Worm (Caenorhabditis elegans) whole organism, young adult: ENCODE data around the gene best-14.

ENCODE experiments used
- B0035.1 ChIP-seq: sonication (generic microtip); optimal IDR thresholded peaks from 2 replicates; lab custom pipeline; 2016; ENCODE audit warnings: missing genetic modification characterization, mild to moderate bottlenecking, missing compliant biosample characterization, missing genotype, missing genetic modification reagents
- C17E4.6 ChIP-seq: fragments of 200-800 bp; sonication (Bioruptor generic); IDR thresholded peaks from 2 replicates; pipeline ENCODE4 v1.3.6; 2022; ENCODE audit warnings: missing genetic modification reagents, missing genetic modification characterization, missing compliant biosample characterization
- F55B11.4 ChIP-seq: sonication (generic microtip); optimal IDR thresholded peaks from 2 replicates; lab custom pipeline; 2016; ENCODE audit warnings: missing compliant biosample characterization, missing genetic modification characterization, borderline replicate concordance; ENCODE audit not compliant: insufficient read depth
- F57C9.4 ChIP-seq: sonication (generic microtip); optimal IDR thresholded peaks from 2 replicates; lab custom pipeline; 2017; ENCODE audit warnings: mild to moderate bottlenecking, missing genetic modification characterization, missing compliant biosample characterization
- K11D2.4 ChIP-seq: fragments of 200-800 bp; sonication (Bioruptor generic); IDR thresholded peaks from 2 replicates; pipeline ENCODE4 v1.3.6; 2022; ENCODE audit warnings: missing genetic modification reagents, missing genetic modification characterization, missing compliant biosample characterization
- T07F8.4 ChIP-seq: sonication (generic microtip); optimal IDR thresholded peaks from 2 replicates; lab custom pipeline; 2016; ENCODE audit warnings: mild to moderate bottlenecking, missing genetic modification characterization, moderate library complexity, missing compliant biosample characterization
- T26A5.8 ChIP-seq: sonication (generic microtip); optimal IDR thresholded peaks from 2 replicates; lab custom pipeline; 2016; ENCODE audit warnings: missing genetic modification characterization, missing compliant biosample characterization
- Y67H2A.10 ChIP-seq: fragments of 200-800 bp; sonication (Bioruptor generic); conservative IDR thresholded peaks from 2 replicates; pipeline ENCODE4 v1.3.6; 2022; ENCODE audit warnings: missing genetic modification reagents, missing genetic modification characterization, missing compliant biosample characterization
- aptf-3 ChIP-seq: fragments of 200-800 bp; sonication (Bioruptor generic); IDR thresholded peaks from 2 replicates; pipeline ENCODE4 v1.3.6; 2022; ENCODE audit warnings: missing genetic modification characterization, missing compliant biosample characterization
- cebp-1 ChIP-seq, 2 experiments: fragments of 200-800 bp in 1 of 2; sonication (Bioruptor generic) in 1 of 2; sonication (generic microtip) in 1 of 2; IDR thresholded peaks in 1 of 2; optimal IDR thresholded peaks in 1 of 2; 2 replicates each; pipeline versions ENCODE4 v1.3.6 to Lab custom; 2017 to 2022; ENCODE audit warnings: missing compliant biosample characterization in 2 of 2, missing genetic modification characterization in 2 of 2, mild to moderate bottlenecking in 1 of 2, missing genetic modification reagents in 1 of 2, moderate library complexity in 1 of 2
- ceh-58 ChIP-seq: fragments of 200-800 bp; sonication (Bioruptor generic); IDR thresholded peaks from 2 replicates; pipeline ENCODE4 v1.3.6; 2022; ENCODE audit warnings: missing genetic modification characterization, missing compliant biosample characterization
- die-1 ChIP-seq: sonication (generic microtip); optimal IDR thresholded peaks from 2 replicates; lab custom pipeline; 2016; ENCODE audit warnings: missing genotype, mild to moderate bottlenecking, missing genetic modification characterization, missing compliant biosample characterization
- dox-1 ChIP-seq: fragments of 200-800 bp; sonication (Bioruptor generic); IDR thresholded peaks from 2 replicates; pipeline ENCODE4 v1.3.6; 2022; ENCODE audit warnings: missing genetic modification reagents, missing genetic modification characterization, missing compliant biosample characterization
- efl-1 ChIP-seq: fragments of 150-350 bp; optimal IDR thresholded peaks from 2 replicates; lab custom pipeline; 2014; ENCODE audit warnings: missing biosample characterization, missing genetic modification reagents, missing genetic modification characterization
- hlh-12 ChIP-seq: sonication (generic microtip); optimal IDR thresholded peaks from 2 replicates; lab custom pipeline; 2016; ENCODE audit warnings: missing genetic modification characterization, missing compliant biosample characterization
- hmg-1.2 ChIP-seq: fragments of 200-800 bp; sonication (Bioruptor generic); IDR thresholded peaks from 2 replicates; pipeline ENCODE4 v1.3.6; 2022; ENCODE audit warnings: missing genetic modification reagents, missing genetic modification characterization, missing compliant biosample characterization
- hmg-20 ChIP-seq: fragments of 200-800 bp; sonication (Bioruptor generic); IDR thresholded peaks from 2 replicates; pipeline ENCODE4 v1.3.6; 2022; ENCODE audit warnings: missing genetic modification reagents, missing genetic modification characterization, missing compliant biosample characterization
- lin-26 ChIP-seq: fragments of 200-800 bp; sonication (Bioruptor generic); IDR thresholded peaks from 2 replicates; pipeline ENCODE4 v1.3.6; 2022; ENCODE audit warnings: missing genetic modification reagents, missing genetic modification characterization, missing compliant biosample characterization
- lin-54 ChIP-seq: fragments of 200-800 bp; sonication (Bioruptor generic); optimal IDR thresholded peaks from 2 replicates; lab custom pipeline; 2018; ENCODE audit warnings: mild to moderate bottlenecking, missing genetic modification characterization, missing compliant biosample characterization
- madf-6 ChIP-seq: fragments of 200-800 bp; sonication (Bioruptor generic); IDR thresholded peaks from 2 replicates; pipeline ENCODE4 v1.3.6; 2022; ENCODE audit warnings: missing genetic modification reagents, missing genetic modification characterization, missing compliant biosample characterization
- madf-8 ChIP-seq: fragments of 200-800 bp; sonication (Bioruptor generic); conservative IDR thresholded peaks from 2 replicates; pipeline ENCODE4 v1.3.6; 2022; ENCODE audit warnings: missing genetic modification reagents, missing genetic modification characterization, missing compliant biosample characterization
- mxl-1 ChIP-seq: sonication (generic microtip); optimal IDR thresholded peaks from 2 replicates; lab custom pipeline; 2016; ENCODE audit warnings: missing genetic modification characterization, missing compliant biosample characterization
- nfya-2 ChIP-seq: fragments of 200-800 bp; sonication (Bioruptor generic); IDR thresholded peaks from 2 replicates; pipeline ENCODE4 v1.3.6; 2022; ENCODE audit warnings: missing genetic modification reagents, missing genetic modification characterization, missing compliant biosample characterization
- nhr-179 ChIP-seq: sonication (generic microtip); optimal IDR thresholded peaks from 2 replicates; lab custom pipeline; 2016; ENCODE audit warnings: mild to moderate bottlenecking, missing genetic modification characterization, missing compliant biosample characterization
- rcor-1 ChIP-seq: fragments of 200-800 bp; sonication (Bioruptor generic); IDR thresholded peaks from 2 replicates; pipeline ENCODE4 v1.3.6; 2022; ENCODE audit warnings: missing genetic modification reagents, missing genetic modification characterization, missing compliant biosample characterization
- sea-2 ChIP-seq: fragments of 200-800 bp; sonication (Bioruptor generic); IDR thresholded peaks from 2 replicates; pipeline ENCODE4 v1.3.6; 2022; ENCODE audit warnings: missing genetic modification characterization, missing compliant biosample characterization
- snpc-3.4 ChIP-seq: sonication (generic microtip); optimal IDR thresholded peaks from 2 replicates; lab custom pipeline; 2017; ENCODE audit warnings: missing genetic modification characterization, mild to moderate bottlenecking, missing compliant biosample characterization, antibody characterized with exemption, moderate library complexity, missing genotype, missing genetic modification reagents
- tbp1 ChIP-seq: fragments of 200-800 bp; sonication (Bioruptor generic); optimal IDR thresholded peaks from 2 replicates; lab custom pipeline; 2018; ENCODE audit warnings: mild to moderate bottlenecking, missing genetic modification characterization, missing compliant biosample characterization
- tbx-9 ChIP-seq: sonication (generic microtip); optimal IDR thresholded peaks from 2 replicates; lab custom pipeline; 2016; ENCODE audit warnings: borderline replicate concordance, missing genetic modification characterization, inconsistent platforms, missing compliant biosample characterization
- unc-62 ChIP-seq: fragments of 150-350 bp; optimal IDR thresholded peaks from 2 replicates; lab custom pipeline; 2014; ENCODE audit warnings: missing biosample characterization, missing genetic modification reagents, missing genetic modification characterization
- xnd-1 ChIP-seq: sonication (generic microtip); optimal IDR thresholded peaks from 2 replicates; lab custom pipeline; 2016; ENCODE audit warnings: missing genotype, missing genetic modification reagents, missing genetic modification characterization, missing compliant biosample characterization
- ztf-22 ChIP-seq: fragments of 200-800 bp; sonication (Bioruptor generic); optimal IDR thresholded peaks from 2 replicates; lab custom pipeline; 2018; ENCODE audit warnings: mild to moderate bottlenecking, missing genetic modification characterization, moderate library complexity, missing compliant biosample characterization
- ztf-3 ChIP-seq: fragments of 200-800 bp; sonication (Bioruptor generic); optimal IDR thresholded peaks from 2 replicates; lab custom pipeline; 2018; ENCODE audit warnings: mild to moderate bottlenecking, missing genetic modification characterization, missing compliant biosample characterization

The best-14 gene

DNA sequence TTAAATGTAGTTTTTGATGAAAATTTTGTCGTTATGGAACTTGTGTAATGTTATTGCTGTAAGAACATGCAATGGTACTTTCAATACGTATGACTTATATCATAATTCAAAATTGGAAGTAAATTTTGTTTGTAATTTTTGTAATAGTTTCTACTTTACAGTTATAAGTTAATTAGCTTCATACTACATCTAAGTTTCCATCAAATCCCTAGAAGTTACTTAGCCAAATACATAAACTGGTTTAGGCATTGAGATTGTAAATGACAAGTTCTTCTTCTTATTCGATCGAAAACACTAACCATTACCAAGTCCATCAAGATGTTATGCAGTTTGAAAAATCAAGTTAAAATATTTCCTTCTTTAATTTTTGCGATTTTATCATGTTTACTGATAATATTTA lies 8.1 kb upstream of the best-14 start, which contains the start of gene F32G8.2:
Gene F32G8.2, plus strand, starts transcription at position 301 of the 400 bp plus-strand sequence.
- TF ChIP-seq snpc-3.4 (no peak), T26A5.8 (tag; lab: Kevin White, UChicago) (no peak), ztf-22 (GFP tag; lab: Kevin White, UChicago) (no peak), nhr-179 (tag; lab: Kevin White, UChicago) (no peak), madf-8 (GFP tag; lab: Robert Waterston, UW) (no peak), ztf-3 (GFP tag; lab: Kevin White, UChicago) (no peak), C17E4.6 (GFP tag; lab: Robert Waterston, UW) (no peak)

ce11 chrV:10555239-10555638 lies 2.5 kb upstream of the best-14 start, which contains the start of gene F32G8.3:
Gene F32G8.3, minus strand, starts transcription at chrV:10555339.
- no peak for TF ChIP-seq efl-1 (GFP tag; lab: Kevin White, UChicago)
- TF ChIP-seq T26A5.8 (tag; lab: Kevin White, UChicago): no peak
- no peak for TF ChIP-seq aptf-3 (GFP tag; lab: Robert Waterston, UW)
- no peak for TF ChIP-seq madf-8 (GFP tag; lab: Robert Waterston, UW)
- TF ChIP-seq hmg-1.2 (GFP tag; lab: Robert Waterston, UW): no peak
- no peak for TF ChIP-seq K11D2.4 (GFP tag; lab: Robert Waterston, UW)
- no peak for TF ChIP-seq F57C9.4
- TF ChIP-seq xnd-1: no peak
- no peak for TF ChIP-seq nfya-2 (GFP tag; lab: Robert Waterston, UW)
- TF ChIP-seq lin-54 (GFP tag; lab: Kevin White, UChicago): no peak
- no peak for TF ChIP-seq rcor-1 (GFP tag; lab: Robert Waterston, UW)
- no peak for TF ChIP-seq T07F8.4 (tag; lab: Kevin White, UChicago)

DNA sequence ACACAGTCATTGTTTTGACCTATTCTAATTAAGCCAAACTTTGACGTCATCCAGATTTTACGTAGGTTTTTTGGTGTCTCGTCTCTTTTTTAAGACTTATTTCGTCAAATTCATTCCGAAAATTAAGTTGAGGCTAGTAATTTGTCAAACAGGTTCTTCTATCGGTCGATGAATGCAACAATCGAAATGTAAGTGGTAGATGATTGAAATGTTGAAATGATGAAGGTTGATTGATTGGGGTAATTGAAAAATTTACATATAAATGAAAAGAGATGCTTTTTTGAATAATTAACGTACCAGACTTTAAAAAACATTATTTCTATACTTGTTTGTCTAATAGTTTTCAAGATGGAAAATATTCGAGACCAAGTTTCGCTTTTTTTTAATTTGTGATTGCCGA lies 1.4 kb upstream of the best-14 start:
- no peak for TF ChIP-seq die-1 (tag; lab: Kevin White, UChicago)
- TF ChIP-seq tbx-9: no peak
- no peak for TF ChIP-seq B0035.1
- TF ChIP-seq, all 124 proteins: peak for 0

- TF ChIP-seq hmg-20 (no peak), lin-54 (GFP tag; lab: Kevin White, UChicago) (no peak), dox-1 (GFP tag; lab: Robert Waterston, UW) (no peak), lin-26 (GFP tag; lab: Robert Waterston, UW) (no peak), K11D2.4 (GFP tag; lab: Robert Waterston, UW) (no peak), hlh-12 (tag; lab: Kevin White, UChicago) (no peak), F55B11.4 (no peak), cebp-1 (GFP tag; IDR thresholded peaks at IDR 0.05; lab: Robert Waterston, UW) (no peak), cebp-1 (tag; optimal IDR thresholded peaks at IDR 0.05; lab: Kevin White, UChicago) (no peak), xnd-1 (no peak), mxl-1 (tag; lab: Kevin White, UChicago) (no peak), unc-62 (no peak), madf-6 (GFP tag; lab: Robert Waterston, UW) (no peak), tbp1 (GFP tag; lab: Kevin White, UChicago) (no peak), die-1 (tag; lab: Kevin White, UChicago) (no peak), Y67H2A.10 (GFP tag; lab: Robert Waterston, UW) (no peak), ceh-58 (GFP tag; lab: Robert Waterston, UW) (no peak), sea-2 (GFP tag; lab: Robert Waterston, UW) (no peak)
These were observed 682 bp upstream of the best-14 start for ce11 chrV:10557094-10557493.
